Fruit fly (Drosophila melanogaster): ENCODE results near the gene CG2926.

- peak; percentile 2 to 4 for TF ChIP-seq CTCF (optimal IDR thresholded peaks at IDR 0.05)
- TF ChIP-seq CG8478 (optimal IDR thresholded peaks at IDR 0.05): no peak
These were observed 37.7 kb downstream of the CG2926 start for dm6 chr3R:5550452-5550851.

All from S2 (cell line).